Worm (Caenorhabditis elegans): ENCODE measurements around the gene pals-21.
"Not testable (repeated sequence)": the region's sequence is repeated elsewhere in the genome, so short reads cannot be mapped to it uniquely, and the experiment has no call there.

pals-21 gene

DNA sequence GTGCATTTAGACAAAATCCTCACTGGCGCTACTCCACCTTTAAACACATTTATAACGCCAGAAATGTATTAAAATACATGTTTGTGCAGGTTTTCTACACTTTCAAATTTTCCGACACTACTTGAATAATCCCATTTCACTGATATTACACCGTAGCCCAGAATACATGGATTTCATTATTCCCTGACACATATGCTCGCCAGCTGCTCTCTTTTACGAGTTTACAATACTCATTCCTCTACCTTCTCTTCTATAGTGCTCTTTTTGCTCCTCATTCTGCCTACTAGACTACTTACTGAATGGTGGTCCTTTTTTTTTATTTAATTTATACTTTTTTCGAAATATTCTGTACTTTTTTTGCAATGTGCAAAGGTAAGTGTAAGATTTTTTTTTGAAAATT, 7.9 kb downstream of the pals-21 start:
- TF ChIP-seq lsy-2 (tag; optimal IDR thresholded peaks at IDR 0.05) (no peak), vab-7 (GFP tag; IDR thresholded peaks at IDR 0.05) (no peak), nhr-25 (tag; optimal IDR thresholded peaks at IDR 0.05; ENCODE audit: borderline replicate concordance, insufficient read depth) (no peak), ctbp-1 (GFP tag; IDR thresholded peaks at IDR 0.05) (no peak), D1046.2 (GFP tag; IDR thresholded peaks at IDR 0.05) (no peak), mxl-2 (GFP tag; conservative IDR thresholded peaks at IDR 0.05) (no peak), mxl-3 (GFP tag; optimal IDR thresholded peaks at IDR 0.05) (no peak), nhr-76 (tag; optimal IDR thresholded peaks at IDR 0.05) (no peak), lin-39 (tag; optimal IDR thresholded peaks at IDR 0.05) (no peak), nhr-10 (tag; optimal IDR thresholded peaks at IDR 0.05) (no peak), fos-1 (tag; optimal IDR thresholded peaks at IDR 0.05) (no peak), daf-8 (GFP tag; IDR thresholded peaks at IDR 0.05) (no peak), pha-4 (GFP tag; IDR thresholded peaks at IDR 0.05) (no peak), pha-4 (tag; optimal IDR thresholded peaks at IDR 0.05) (no peak), fkh-10 (GFP tag; optimal IDR thresholded peaks at IDR 0.05) (no peak), ceh-32 (tag; optimal IDR thresholded peaks at IDR 0.05; ENCODE audit: poor library complexity) (no peak), nhr-102 (tag; optimal IDR thresholded peaks at IDR 0.05) (no peak), ceh-20 (GFP tag; IDR thresholded peaks at IDR 0.05) (no peak), lin-29 (GFP tag; IDR thresholded peaks at IDR 0.05) (no peak), ztf-11 (tag; optimal IDR thresholded peaks at IDR 0.05) (no peak)

DNA sequence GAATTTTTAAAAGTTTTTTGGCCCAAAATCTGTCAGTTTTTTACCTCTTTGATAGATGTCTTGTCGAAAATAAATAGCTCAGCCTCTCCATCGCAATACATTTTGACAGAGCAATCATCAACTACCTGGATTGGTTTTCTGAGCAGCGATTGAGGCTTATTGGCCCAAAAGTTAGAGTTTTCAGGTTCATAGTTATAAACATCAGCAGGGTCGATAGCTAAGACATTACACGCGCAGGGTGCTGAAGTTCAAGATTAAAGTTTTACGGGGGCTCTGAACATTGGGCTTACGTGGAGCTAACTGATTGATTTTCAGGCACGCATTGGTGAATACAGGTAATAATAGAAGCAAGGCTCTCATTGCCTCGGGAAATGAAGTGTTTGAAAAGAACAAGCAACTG, 20.8 kb downstream of the pals-21 start, which contains the start of gene Y82E9BR.9:
Gene Y82E9BR.9, minus strand, starts transcription at position 101 of the 400 bp plus-strand sequence.
- TF ChIP-seq skn-1 (tag; optimal IDR thresholded peaks at IDR 0.05) (no peak), lsy-2 (tag; optimal IDR thresholded peaks at IDR 0.05) (no peak), spr-1 (tag; optimal IDR thresholded peaks at IDR 0.05) (no peak), fos-1 (tag; optimal IDR thresholded peaks at IDR 0.05) (no peak), dmd-6 (GFP tag; IDR thresholded peaks at IDR 0.05) (no peak), saeg-2 (GFP tag; IDR thresholded peaks at IDR 0.05) (no peak), unc-39 (tag; optimal IDR thresholded peaks at IDR 0.05) (no peak), lir-3 (tag; optimal IDR thresholded peaks at IDR 0.05) (no peak), ZK337.2 (GFP tag; IDR thresholded peaks at IDR 0.05) (no peak), hlh-30 (tag; optimal IDR thresholded peaks at IDR 0.05; ENCODE audit: insufficient read depth) (no peak), lim-7 (GFP tag; IDR thresholded peaks at IDR 0.05) (no peak), dve-1 (tag; optimal IDR thresholded peaks at IDR 0.05; ENCODE audit: insufficient read depth) (no peak), T26A8.4 (GFP tag; IDR thresholded peaks at IDR 0.05) (no peak), ceh-82 (tag; optimal IDR thresholded peaks at IDR 0.05) (no peak), ctbp-1 (GFP tag; IDR thresholded peaks at IDR 0.05) (no peak), nhr-48 (tag; optimal IDR thresholded peaks at IDR 0.05) (no peak), mdl-1 (tag; optimal IDR thresholded peaks at IDR 0.05) (no peak), daf-12 (tag; optimal IDR thresholded peaks at IDR 0.05) (no peak), mdt-29 (GFP tag; IDR thresholded peaks at IDR 0.05) (no peak)

DNA sequence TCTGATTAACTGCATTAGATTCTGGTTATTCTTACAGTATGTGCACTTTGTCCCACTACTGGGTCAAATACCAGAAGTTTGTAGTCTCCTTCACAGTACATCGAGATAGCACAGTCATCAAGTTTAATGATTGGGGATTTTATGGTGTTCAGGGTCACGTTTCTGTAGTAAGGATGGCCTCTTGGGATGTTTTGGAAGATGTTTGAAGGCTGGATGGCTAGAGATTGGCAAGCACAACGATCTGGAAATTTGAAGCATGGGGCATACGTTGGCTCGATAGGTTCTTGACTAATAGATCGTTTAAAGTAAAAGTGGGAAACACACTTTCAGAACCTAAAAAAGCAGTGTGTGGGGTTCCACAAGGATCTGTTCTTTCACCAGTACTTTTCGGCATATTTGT, 22.5 kb downstream of the pals-21 start, which contains the start of gene Y82E9BR.8:
Gene Y82E9BR.8, minus strand, starts transcription at position 101 of the 400 bp plus-strand sequence.
- TF ChIP-seq fkh-10 (GFP tag; optimal IDR thresholded peaks at IDR 0.05); hlh-30 (tag; optimal IDR thresholded peaks at IDR 0.05; ENCODE audit: insufficient read depth); nhr-42 (GFP tag; IDR thresholded peaks at IDR 0.05): not testable (repeated sequence)

DNA sequence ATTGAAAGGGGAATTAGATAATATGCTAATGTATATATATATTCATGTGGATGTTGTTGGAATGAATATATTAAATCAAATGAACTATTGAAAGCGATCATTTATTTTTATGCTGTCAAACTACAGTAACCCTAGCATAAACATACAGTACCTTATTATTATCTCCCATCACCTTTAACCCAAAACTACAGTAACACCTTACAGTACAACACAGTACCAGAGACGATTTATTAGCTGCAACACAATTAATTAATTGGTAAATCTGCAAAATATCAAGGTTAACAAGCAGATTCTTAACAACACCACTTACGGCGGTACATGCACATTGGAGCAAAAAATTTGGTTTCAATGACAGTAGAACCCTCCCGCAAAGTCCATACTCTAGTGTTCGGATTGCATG, 25.1 kb downstream of the pals-21 start, which contains the start of gene Y82E9BL.1:
Gene Y82E9BL.1, minus strand, starts transcription at position 101 of the 400 bp plus-strand sequence.
- no peak for TF ChIP-seq lir-3 (tag; optimal IDR thresholded peaks at IDR 0.05)
- TF ChIP-seq nhr-237 (tag; optimal IDR thresholded peaks at IDR 0.05), result no peak
- TF ChIP-seq Y75B8A.6 (GFP tag; IDR thresholded peaks at IDR 0.05), result no peak
- no peak for TF ChIP-seq zfp-3 (GFP tag; conservative IDR thresholded peaks at IDR 0.05)
- no peak for TF ChIP-seq mdt-29 (GFP tag; IDR thresholded peaks at IDR 0.05)
- no peak for TF ChIP-seq madf-5 (GFP tag; IDR thresholded peaks at IDR 0.05)
- no peak for TF ChIP-seq dve-1 (tag; optimal IDR thresholded peaks at IDR 0.05; ENCODE audit: insufficient read depth)
- no peak for TF ChIP-seq nhr-77 (tag; optimal IDR thresholded peaks at IDR 0.05)
- TF ChIP-seq lim-7 (GFP tag; IDR thresholded peaks at IDR 0.05), result no peak
- TF ChIP-seq egl-27 (tag; optimal IDR thresholded peaks at IDR 0.05), result no peak
- TF ChIP-seq lin-13 (GFP tag; optimal IDR thresholded peaks at IDR 0.05), result no peak
- no peak for TF ChIP-seq ceh-44 (GFP tag; IDR thresholded peaks at IDR 0.05)
- TF ChIP-seq ceh-28 (tag; optimal IDR thresholded peaks at IDR 0.05), result no peak

Measured in whole organism, L4 larva.